Worm (Caenorhabditis elegans): ENCODE data around the gene Y75B12B.1.

- TF ChIP-seq pha-4 (tag; optimal IDR thresholded peaks at IDR 0.05) (no peak), F33H1.4 (GFP tag; IDR thresholded peaks at IDR 0.05) (no peak), nfya-1 (tag; optimal IDR thresholded peaks at IDR 0.05; ENCODE audit: borderline replicate concordance, insufficient read depth) (no peak), mel-28 (tag; optimal IDR thresholded peaks at IDR 0.05; ENCODE audit: borderline replicate concordance) (no peak), F22D6.2 (tag; optimal IDR thresholded peaks at IDR 0.05) (no peak), hsf-1 (GFP tag; IDR thresholded peaks at IDR 0.05) (no peak), F10E7.11 (tag; optimal IDR thresholded peaks at IDR 0.05) (no peak), ceh-91 (GFP tag; IDR thresholded peaks at IDR 0.05) (no peak), nfya-2 (GFP tag; IDR thresholded peaks at IDR 0.05) (no peak), B0019.2 (GFP tag; conservative IDR thresholded peaks at IDR 0.05) (no peak), unc-62 (GFP tag; optimal IDR thresholded peaks at IDR 0.05) (no peak), mxl-1 (tag; optimal IDR thresholded peaks at IDR 0.05) (no peak), tlf-1 (GFP tag; optimal IDR thresholded peaks at IDR 0.05) (no peak), ccch-3 (GFP tag; optimal IDR thresholded peaks at IDR 0.05) (no peak)
These were observed 35.7 kb upstream of the Y75B12B.1 start, which contains the start of gene T09F5.1 for ce11 chrV:15148800-15149199.

Data from whole organism, young adult.